Worm (Caenorhabditis elegans): Measurements from ENCODE around the gene rps-9.

- no peak for TF ChIP-seq nhr-77 (tag; optimal IDR thresholded peaks at IDR 0.05)
- TF ChIP-seq crh-2 (tag; optimal IDR thresholded peaks at IDR 0.05), result no peak
- TF ChIP-seq unc-55 (GFP tag; optimal IDR thresholded peaks at IDR 0.05), result no peak
- TF ChIP-seq alr-1 (tag; optimal IDR thresholded peaks at IDR 0.05), result no peak
These were observed 36.2 kb upstream of the rps-9 start, which contains the start of gene ptr-13 for ce11 chrII:11162390-11162789.

Measured in whole organism, L2 larva.